Worm (Caenorhabditis elegans) whole organism, L2 larva: ENCODE results near the gene F42A10.9.

Experiments used
- C34F6.9 ChIP-seq: fragments of 150-350 bp; optimal IDR thresholded peaks from 2 replicates; lab custom pipeline; 2014; ENCODE audit warnings: missing biosample characterization, missing genetic modification characterization
- F13H6.1 ChIP-seq: sonication (generic microtip); optimal IDR thresholded peaks from 2 replicates; lab custom pipeline; 2016; ENCODE audit warnings: missing genetic modification characterization, missing compliant biosample characterization
- R02D3.7 ChIP-seq: fragments of 150-350 bp; optimal IDR thresholded peaks from 2 replicates; lab custom pipeline; 2014; ENCODE audit warnings: missing biosample characterization, missing genetic modification characterization
- Y55F3AM.14 ChIP-seq: fragments of 200-800 bp; sonication (Bioruptor generic); optimal IDR thresholded peaks from 2 replicates; lab custom pipeline; 2018; ENCODE audit warnings: mild to moderate bottlenecking, missing genetic modification characterization, missing compliant biosample characterization
- ZK546.5 ChIP-seq: sonication (generic microtip); optimal IDR thresholded peaks from 2 replicates; lab custom pipeline; 2017; ENCODE audit warnings: missing biosample characterization, missing genetic modification characterization
- alr-1 ChIP-seq: fragments of 150-350 bp; optimal IDR thresholded peaks from 2 replicates; lab custom pipeline; 2014; ENCODE audit warnings: missing biosample characterization, missing genetic modification characterization
- aly-2 ChIP-seq: fragments of 150-350 bp; optimal IDR thresholded peaks from 2 replicates; lab custom pipeline; 2014; ENCODE audit warnings: missing biosample characterization, missing genetic modification characterization
- ama-1 ChIP-seq: fragments of 150-350 bp; optimal IDR thresholded peaks from 2 replicates; lab custom pipeline; 2018; ENCODE audit warnings: inconsistent platforms
- blmp-1 ChIP-seq: sonication (generic microtip); optimal IDR thresholded peaks from 2 replicates; lab custom pipeline; 2017; ENCODE audit warnings: missing genetic modification characterization, mild to moderate bottlenecking, missing compliant biosample characterization, antibody characterized with exemption, moderate library complexity; ENCODE audit not compliant: insufficient read depth
- ceh-16 ChIP-seq: fragments of 150-350 bp; optimal IDR thresholded peaks from 2 replicates; lab custom pipeline; 2014; ENCODE audit warnings: missing biosample characterization, missing genetic modification characterization
- ceh-82 ChIP-seq: fragments of 150-350 bp; optimal IDR thresholded peaks from 2 replicates; lab custom pipeline; 2014; ENCODE audit warnings: missing biosample characterization, missing genetic modification characterization
- crh-2 ChIP-seq: sonication (generic microtip); optimal IDR thresholded peaks from 2 replicates; lab custom pipeline; 2017; ENCODE audit warnings: missing biosample characterization, missing genetic modification characterization
- dmd-4 ChIP-seq: sonication (generic microtip); optimal IDR thresholded peaks from 2 replicates; lab custom pipeline; 2017; ENCODE audit warnings: missing biosample characterization, missing genetic modification characterization
- egl-27 ChIP-seq: sonication (generic microtip); optimal IDR thresholded peaks from 3 replicates; lab custom pipeline; 2017; ENCODE audit warnings: missing biosample characterization, missing genetic modification reagents, missing genetic modification characterization
- elt-1 ChIP-seq: fragments of 150-350 bp; optimal IDR thresholded peaks from 2 replicates; lab custom pipeline; 2014; ENCODE audit warnings: missing biosample characterization, missing genetic modification characterization
- elt-3 ChIP-seq: sonication (generic microtip); optimal IDR thresholded peaks from 2 replicates; lab custom pipeline; 2017; ENCODE audit warnings: missing biosample characterization, missing genetic modification characterization
- fos-1 ChIP-seq: fragments of 150-350 bp; optimal IDR thresholded peaks from 2 replicates; lab custom pipeline; 2014; ENCODE audit warnings: missing biosample characterization, missing genetic modification characterization
- gmeb-1 ChIP-seq: fragments of 150-350 bp; optimal IDR thresholded peaks from 2 replicates; lab custom pipeline; 2014; ENCODE audit warnings: missing biosample characterization, missing genetic modification characterization
- lin-11 ChIP-seq: fragments of 150-350 bp; sonication (generic microtip); optimal IDR thresholded peaks from 2 replicates; lab custom pipeline; 2014; ENCODE audit warnings: missing biosample characterization, missing genetic modification characterization, inconsistent platforms, mixed read lengths
- lin-13 ChIP-seq: fragments of 150-350 bp; optimal IDR thresholded peaks from 2 replicates; lab custom pipeline; 2014; ENCODE audit warnings: missing biosample characterization, missing genetic modification reagents, missing genetic modification characterization
- lin-39 ChIP-seq: fragments of 150-350 bp; optimal IDR thresholded peaks from 2 replicates; lab custom pipeline; 2014; ENCODE audit warnings: missing biosample characterization, missing genetic modification reagents, missing genetic modification characterization
- lsy-2 ChIP-seq, 2 experiments: fragments of 150-350 bp in 1 of 2; sonication (generic microtip) in 1 of 2; optimal IDR thresholded peaks; 2 replicates each; lab custom pipeline; 2014 to 2017; ENCODE audit warnings: missing biosample characterization in 2 of 2, missing genetic modification characterization in 2 of 2
- mab-5 ChIP-seq: fragments of 150-350 bp; optimal IDR thresholded peaks from 2 replicates; lab custom pipeline; 2014; ENCODE audit warnings: missing biosample characterization, missing genetic modification characterization
- mbf-1 ChIP-seq: sonication (generic microtip); optimal IDR thresholded peaks from 2 replicates; lab custom pipeline; 2017; ENCODE audit warnings: missing biosample characterization, missing genetic modification characterization
- mdl-1 ChIP-seq, 2 experiments: fragments of 150-350 bp in 1 of 2; sonication (generic microtip) in 1 of 2; optimal IDR thresholded peaks; 2 replicates each; lab custom pipeline; 2017; ENCODE audit warnings: missing biosample characterization in 2 of 2, missing genetic modification characterization in 2 of 2
- nhr-10 ChIP-seq: sonication (generic microtip); optimal IDR thresholded peaks from 2 replicates; lab custom pipeline; 2017; ENCODE audit warnings: missing biosample characterization, missing genetic modification characterization
- nhr-11 ChIP-seq: fragments of 150-350 bp; optimal IDR thresholded peaks from 2 replicates; lab custom pipeline; 2014; ENCODE audit warnings: missing biosample characterization, missing genetic modification characterization
- nhr-12 ChIP-seq: fragments of 150-350 bp; optimal IDR thresholded peaks from 2 replicates; lab custom pipeline; 2014; ENCODE audit warnings: missing biosample characterization, missing genetic modification characterization
- nhr-129 ChIP-seq: fragments of 150-350 bp; optimal IDR thresholded peaks from 2 replicates; lab custom pipeline; 2014; ENCODE audit warnings: missing biosample characterization, missing genetic modification characterization
- nhr-21 ChIP-seq: fragments of 150-350 bp; optimal IDR thresholded peaks from 2 replicates; lab custom pipeline; 2014; ENCODE audit warnings: missing biosample characterization, missing genetic modification characterization
- nhr-23 ChIP-seq: fragments of 150-350 bp; optimal IDR thresholded peaks from 2 replicates; lab custom pipeline; 2014; ENCODE audit warnings: missing biosample characterization, missing genetic modification reagents, missing genetic modification characterization
- nhr-237 ChIP-seq: fragments of 150-350 bp; optimal IDR thresholded peaks from 2 replicates; lab custom pipeline; 2014; ENCODE audit warnings: missing biosample characterization, missing genetic modification characterization
- nhr-25 ChIP-seq: fragments of 150-350 bp; sonication (generic microtip); optimal IDR thresholded peaks from 3 replicates; lab custom pipeline; 2014; ENCODE audit warnings: missing biosample characterization, missing genetic modification characterization
- nhr-6 ChIP-seq: fragments of 150-350 bp; optimal IDR thresholded peaks from 2 replicates; lab custom pipeline; 2014; ENCODE audit warnings: missing biosample characterization, missing genetic modification characterization
- nhr-77 ChIP-seq: fragments of 150-350 bp; optimal IDR thresholded peaks from 2 replicates; lab custom pipeline; 2014; ENCODE audit warnings: missing biosample characterization, missing genetic modification characterization
- peb-1 ChIP-seq: fragments of 150-350 bp; optimal IDR thresholded peaks from 2 replicates; lab custom pipeline; 2014; ENCODE audit warnings: missing biosample characterization, missing genetic modification characterization
- sem-4 ChIP-seq: fragments of 150-350 bp; optimal IDR thresholded peaks from 2 replicates; lab custom pipeline; 2014; ENCODE audit warnings: missing biosample characterization, missing genetic modification reagents, missing genetic modification characterization
- skn-1 ChIP-seq: sonication (generic microtip); optimal IDR thresholded peaks from 2 replicates; lab custom pipeline; 2017; ENCODE audit warnings: missing biosample characterization, missing genetic modification characterization
- sma-3 ChIP-seq: sonication (generic microtip); optimal IDR thresholded peaks from 2 replicates; lab custom pipeline; 2016; ENCODE audit warnings: missing genetic modification reagents, missing genetic modification characterization, missing compliant biosample characterization
- sma-9 ChIP-seq, 2 experiments: fragments of 150-350 bp in 1 of 2; sonication (generic microtip) in 1 of 2; optimal IDR thresholded peaks; 2 replicates each; lab custom pipeline; 2014 to 2016; ENCODE audit warnings: missing genetic modification characterization in 2 of 2, mild to moderate bottlenecking in 1 of 2, missing biosample characterization in 1 of 2, missing compliant biosample characterization in 1 of 2, missing genetic modification reagents in 1 of 2, moderate library complexity in 1 of 2
- snpc-4 ChIP-seq: fragments of 150-350 bp; optimal IDR thresholded peaks from 2 replicates; lab custom pipeline; 2014; ENCODE audit warnings: missing biosample characterization, missing genetic modification characterization
- unc-39 ChIP-seq: fragments of 150-350 bp; optimal IDR thresholded peaks from 2 replicates; lab custom pipeline; 2014; ENCODE audit warnings: missing biosample characterization, missing genetic modification characterization
- unc-55 ChIP-seq: fragments of 150-350 bp; sonication (generic microtip); optimal IDR thresholded peaks from 3 replicates; lab custom pipeline; 2014; ENCODE audit warnings: missing biosample characterization, missing genetic modification reagents, missing genetic modification characterization
- unc-62 ChIP-seq: fragments of 150-350 bp; optimal IDR thresholded peaks from 2 replicates; lab custom pipeline; 2014; ENCODE audit warnings: missing biosample characterization, missing genetic modification reagents, missing genetic modification characterization
- zag-1 ChIP-seq: fragments of 150-350 bp; optimal IDR thresholded peaks from 2 replicates; lab custom pipeline; 2014; ENCODE audit warnings: missing biosample characterization, missing genetic modification characterization
- ztf-1 ChIP-seq: fragments of 200-800 bp; sonication (Bioruptor generic); conservative IDR thresholded peaks from 2 replicates; pipeline ENCODE4 v1.3.6; 2022; ENCODE audit warnings: missing genetic modification characterization, missing compliant biosample characterization
- ztf-11 ChIP-seq: sonication (generic microtip); optimal IDR thresholded peaks from 2 replicates; lab custom pipeline; 2017; ENCODE audit warnings: missing biosample characterization, missing genetic modification characterization
- ztf-4 ChIP-seq: fragments of 150-350 bp; optimal IDR thresholded peaks from 2 replicates; lab custom pipeline; 2014; ENCODE audit warnings: missing biosample characterization, missing genetic modification characterization

Gene F42A10.9

ce11 chrIII:6145309-6145708 is 19.1 kb upstream of the F42A10.9 start:
- TF ChIP-seq peb-1 (tag; lab: Kevin White, UChicago) (no peak), zag-1 (tag; lab: Kevin White, UChicago) (no peak), alr-1 (tag; lab: Kevin White, UChicago) (no peak), R02D3.7 (tag; lab: Kevin White, UChicago) (no peak), nhr-77 (tag; lab: Kevin White, UChicago) (no peak), sma-3 (GFP tag; lab: Kevin White, UChicago) (peak; percentile 62), skn-1 (tag; lab: Kevin White, UChicago) (no peak), nhr-237 (tag; lab: Kevin White, UChicago) (no peak), nhr-21 (peak; percentile 88), mbf-1 (tag; lab: Kevin White, UChicago) (no peak), ztf-1 (no peak), nhr-23 (tag; lab: Kevin White, UChicago) (no peak), sma-9 (GFP tag; optimal IDR thresholded peaks at IDR 0.05; lab: Kevin White, UChicago) (peak; percentile 87), sma-9 (tag; optimal IDR thresholded peaks at IDR 0.05; lab: Kevin White, UChicago) (no peak), ceh-16 (tag; lab: Kevin White, UChicago) (no peak), crh-2 (tag; lab: Kevin White, UChicago) (no peak), nhr-129 (tag; lab: Kevin White, UChicago) (peak; percentile 40), nhr-6 (tag; lab: Kevin White, UChicago) (no peak), blmp-1 (tag; lab: Kevin White, UChicago) (peak; percentile 22), unc-62 (GFP tag; lab: Kevin White, UChicago) (no peak), mdl-1 (tag; optimal IDR thresholded peaks at IDR 0.05; lab: Kevin White, UChicago) (peak in 1 of 2 experiments; percentile 14), unc-39 (no peak), Y55F3AM.14 (GFP tag; lab: Kevin White, UChicago) (no peak), aly-2 (tag; lab: Kevin White, UChicago) (no peak), fos-1 (peak; percentile 26), nhr-10 (tag; lab: Kevin White, UChicago) (no peak), F13H6.1 (no peak), ama-1 (lab: Kevin White, UChicago) (no peak), elt-3 (tag; lab: Kevin White, UChicago) (no peak), elt-1 (tag; lab: Kevin White, UChicago) (no peak), nhr-12 (tag; lab: Kevin White, UChicago) (no peak), ztf-11 (no peak), sem-4 (tag; lab: Kevin White, UChicago) (no peak), egl-27 (tag; lab: Kevin White, UChicago) (no peak), ztf-4 (no peak), lsy-2 (tag; optimal IDR thresholded peaks at IDR 0.05; lab: Kevin White, UChicago) (no peak), ceh-82 (tag; lab: Kevin White, UChicago) (no peak), ZK546.5 (no peak), nhr-11 (tag; lab: Kevin White, UChicago) (no peak), nhr-25 (peak; percentile 75), gmeb-1 (tag; lab: Kevin White, UChicago) (no peak), lin-11 (no peak), lin-39 (no peak), dmd-4 (tag; lab: Kevin White, UChicago) (no peak), unc-55 (no peak), C34F6.9 (no peak), mab-5 (tag; lab: Kevin White, UChicago) (no peak), snpc-4 (tag; lab: Kevin White, UChicago) (no peak), lin-13 (GFP tag; lab: Kevin White, UChicago) (no peak)
